Worm (Caenorhabditis elegans) whole organism, mixed stage, embryonic: ENCODE measurements around the gene C06B8.7.

Experiments
- M03D4.4 ChIP-seq: sonication (generic microtip); optimal IDR thresholded peaks from 2 replicates; lab custom pipeline; 2017; ENCODE audit warnings: mild to moderate bottlenecking, missing genetic modification characterization, missing compliant biosample characterization
- blmp-1 ChIP-seq: fragments of 150-350 bp; optimal IDR thresholded peaks from 2 replicates; lab custom pipeline; 2014; ENCODE audit warnings: missing biosample characterization, missing genetic modification characterization
- lin-13 ChIP-seq: fragments of 150-350 bp; optimal IDR thresholded peaks from 2 replicates; lab custom pipeline; 2014; ENCODE audit warnings: missing biosample characterization, missing genetic modification characterization
- mep-1 ChIP-seq: fragments of 150-350 bp; optimal IDR thresholded peaks from 2 replicates; lab custom pipeline; 2017; ENCODE audit warnings: missing biosample characterization, missing genetic modification reagents, missing genetic modification characterization, inconsistent platforms
- nhr-12 ChIP-seq: fragments of 150-350 bp; optimal IDR thresholded peaks from 2 replicates; lab custom pipeline; 2014; ENCODE audit warnings: missing biosample characterization, missing genetic modification characterization
- nhr-2 ChIP-seq: fragments of 150-350 bp; optimal IDR thresholded peaks from 2 replicates; lab custom pipeline; 2014; ENCODE audit warnings: missing biosample characterization, missing genetic modification characterization
- nhr-76 ChIP-seq: sonication (generic microtip); optimal IDR thresholded peaks from 2 replicates; lab custom pipeline; 2017; ENCODE audit warnings: missing biosample characterization, missing genetic modification characterization
- unc-39 ChIP-seq: fragments of 150-350 bp; optimal IDR thresholded peaks from 2 replicates; lab custom pipeline; 2014; ENCODE audit warnings: missing biosample characterization, missing genetic modification characterization
- unc-62 ChIP-seq: fragments of 150-350 bp; optimal IDR thresholded peaks from 2 replicates; lab custom pipeline; 2014; ENCODE audit warnings: missing biosample characterization, missing genetic modification reagents, missing genetic modification characterization
- ztf-11 ChIP-seq: fragments of 150-350 bp; optimal IDR thresholded peaks from 2 replicates; lab custom pipeline; 2014; ENCODE audit warnings: missing biosample characterization, missing genetic modification characterization

- no peak for TF ChIP-seq unc-62 (GFP tag; lab: Kevin White, UChicago)
- TF ChIP-seq blmp-1 (tag; lab: Kevin White, UChicago) = no peak
- no peak for TF ChIP-seq lin-13 (tag; lab: Kevin White, UChicago)
- no peak for TF ChIP-seq M03D4.4 (tag; lab: Kevin White, UChicago)
- no peak for TF ChIP-seq nhr-12 (tag; lab: Kevin White, UChicago)
- TF ChIP-seq ztf-11 = no peak
- no peak for TF ChIP-seq nhr-2 (tag; lab: Kevin White, UChicago)
- TF ChIP-seq mep-1 (tag; lab: Kevin White, UChicago) = no peak
- TF ChIP-seq unc-39 (tag; lab: Kevin White, UChicago) = no peak
- TF ChIP-seq nhr-76 (tag; lab: Kevin White, UChicago) = no peak
Observed at ce11 chrV:15454322-15454721, 44.2 kb upstream of the C06B8.7 start.
